Fruit fly (Drosophila melanogaster) whole organism, embryonic: ENCODE data around the gene CG32195.

Experiments used
- CG10979 ChIP-seq: fragments of 200-800 bp; sonication (Bioruptor generic); optimal IDR thresholded peaks from 2 replicates; lab custom pipeline; 2018; ENCODE audit warnings: missing biosample characterization, mild to moderate bottlenecking, missing genetic modification characterization, moderate library complexity
- CG11696 ChIP-seq: fragments of 200-800 bp; sonication (Bioruptor generic); IDR thresholded peaks from 2 replicates; pipeline ENCODE4 v1.3.6; 2022; ENCODE audit warnings: missing biosample characterization, missing genetic modification characterization
- CG13296 ChIP-seq: fragments of 200-800 bp; sonication (Bioruptor generic); optimal IDR thresholded peaks from 3 replicates; lab custom pipeline; 2018; ENCODE audit warnings: missing biosample characterization, mild to moderate bottlenecking, missing genetic modification characterization
- CG15073 ChIP-seq: fragments of 200-800 bp; sonication (Bioruptor generic); optimal IDR thresholded peaks from 2 replicates; lab custom pipeline; 2016; ENCODE audit warnings: missing biosample characterization, missing genetic modification characterization
- CG2712 ChIP-seq: fragments of 200-800 bp; optimal IDR thresholded peaks from 3 replicates; lab custom pipeline; 2019; ENCODE audit warnings: missing biosample characterization, mild to moderate bottlenecking, missing genetic modification characterization, moderate library complexity
- CG31441 ChIP-seq: fragments of 200-800 bp; sonication (Bioruptor generic); IDR thresholded peaks from 2 replicates; pipeline ENCODE4 v1.3.6; 2022; ENCODE audit warnings: missing biosample characterization, missing genetic modification characterization
- CG3838 ChIP-seq: fragments of 200-800 bp; sonication (Bioruptor generic); optimal IDR thresholded peaks from 3 replicates; lab custom pipeline; 2016; ENCODE audit warnings: missing biosample characterization, missing genetic modification characterization
- CG3847 ChIP-seq: fragments of 200-800 bp; sonication (Bioruptor generic); IDR thresholded peaks from 2 replicates; pipeline ENCODE4 v1.3.6; 2022; ENCODE audit warnings: missing biosample characterization, missing genetic modification characterization
- CG42726 ChIP-seq: fragments of 200-800 bp; sonication (Bioruptor generic); IDR thresholded peaks from 2 replicates; pipeline ENCODE4 v1.3.6; 2022; ENCODE audit warnings: missing biosample characterization, missing genetic modification characterization; ENCODE audit not compliant: partially characterized antibody
- CG4404 ChIP-seq: fragments of 200-800 bp; sonication (Bioruptor generic); IDR thresholded peaks from 2 replicates; pipeline ENCODE4 v1.3.6; 2022; ENCODE audit warnings: missing biosample characterization, missing genetic modification characterization
- CG4707 ChIP-seq: fragments of 200-800 bp; sonication (Bioruptor generic); optimal IDR thresholded peaks from 2 replicates; lab custom pipeline; 2018; ENCODE audit warnings: missing biosample characterization, mild to moderate bottlenecking, missing genetic modification characterization, moderate library complexity
- CG4854 ChIP-seq: fragments of 200-800 bp; sonication (Bioruptor generic); optimal IDR thresholded peaks from 2 replicates; lab custom pipeline; 2016; ENCODE audit warnings: missing biosample characterization, missing genetic modification characterization, inconsistent platforms
- CG6654 ChIP-seq: fragments of 200-800 bp; sonication (Bioruptor generic); optimal IDR thresholded peaks from 2 replicates; lab custom pipeline; 2017; ENCODE audit warnings: missing biosample characterization, mild to moderate bottlenecking, missing genetic modification characterization
- CG6683 ChIP-seq: fragments of 200-800 bp; sonication (Bioruptor generic); optimal IDR thresholded peaks from 2 replicates; lab custom pipeline; 2017; ENCODE audit warnings: missing biosample characterization, mild to moderate bottlenecking, missing genetic modification characterization, missing genetic modification reagents
- CG6689 ChIP-seq: fragments of 200-800 bp; sonication (Bioruptor generic); IDR thresholded peaks from 2 replicates; pipeline ENCODE4 v1.3.6; 2022; ENCODE audit warnings: missing biosample characterization, missing genetic modification characterization
- CG6854 ChIP-seq: fragments of 200-800 bp; sonication (Bioruptor generic); optimal IDR thresholded peaks from 3 replicates; lab custom pipeline; 2017; ENCODE audit warnings: missing biosample characterization, mild to moderate bottlenecking, missing genetic modification characterization
- CG7839 ChIP-seq: fragments of 200-800 bp; sonication (Bioruptor generic); optimal IDR thresholded peaks from 3 replicates; lab custom pipeline; 2018; ENCODE audit warnings: missing biosample characterization, mild to moderate bottlenecking, missing genetic modification characterization, moderate library complexity
- CG8924 ChIP-seq: fragments of 200-800 bp; optimal IDR thresholded peaks from 3 replicates; lab custom pipeline; 2019; ENCODE audit warnings: missing biosample characterization, mild to moderate bottlenecking, missing genetic modification characterization, moderate library complexity
- CHES-1-like ChIP-seq: fragments of 200-800 bp; sonication (Bioruptor generic); optimal IDR thresholded peaks from 2 replicates; lab custom pipeline; 2016; ENCODE audit warnings: missing biosample characterization, missing genetic modification characterization
- D ChIP-seq, 2 experiments: fragments of 200-800 bp in 1 of 2; fragments of >200 bp in 1 of 2; sonication (Bioruptor generic) in 1 of 2; optimal IDR thresholded peaks; 2 replicates in 1 of 2; 3 replicates in 1 of 2; lab custom pipeline; 2017; ENCODE audit warnings: mild to moderate bottlenecking in 1 of 2, missing biosample characterization in 1 of 2, missing genetic modification characterization in 1 of 2, missing genetic modification reagents in 1 of 2
- HLH3B ChIP-seq: fragments of 200-800 bp; sonication (Bioruptor generic); IDR thresholded peaks from 2 replicates; pipeline ENCODE4 v1.3.6; 2022; ENCODE audit warnings: missing biosample characterization, missing genetic modification characterization
- Hsf ChIP-seq: fragments of 200-800 bp; sonication (Bioruptor generic); optimal IDR thresholded peaks from 3 replicates; lab custom pipeline; 2016; ENCODE audit warnings: missing biosample characterization, missing genetic modification characterization
- Med ChIP-seq: fragments of 200-800 bp; sonication (Bioruptor generic); peaks from one replicate; lab custom pipeline; 2016; ENCODE audit warnings: missing biosample characterization, missing genetic modification characterization, mild to moderate bottlenecking, inconsistent platforms, moderate library complexity
- Oli ChIP-seq: fragments of 200-800 bp; sonication (Bioruptor generic); optimal IDR thresholded peaks from 2 replicates; lab custom pipeline; 2018; ENCODE audit warnings: missing biosample characterization, mild to moderate bottlenecking, missing genetic modification characterization, moderate library complexity
- Poxn ChIP-seq: fragments of 200-800 bp; sonication (Bioruptor generic); IDR thresholded peaks from 2 replicates; pipeline ENCODE4 v1.3.6; 2022; ENCODE audit warnings: missing biosample characterization, missing genetic modification characterization
- Rx ChIP-seq: fragments of 200-800 bp; sonication (Bioruptor generic); IDR thresholded peaks from 2 replicates; pipeline ENCODE4 v1.3.6; 2022; ENCODE audit warnings: missing biosample characterization, missing genetic modification characterization
- Sox102F ChIP-seq: fragments of 200-800 bp; sonication (Bioruptor generic); optimal IDR thresholded peaks from 2 replicates; lab custom pipeline; 2018; ENCODE audit warnings: missing biosample characterization, mild to moderate bottlenecking, missing genetic modification characterization, moderate library complexity
- Usf ChIP-seq: fragments of 200-800 bp; sonication (Bioruptor generic); optimal IDR thresholded peaks from 2 replicates; lab custom pipeline; 2017; ENCODE audit warnings: missing genotype, missing biosample characterization, missing genetic modification characterization
- al ChIP-seq: fragments of 200-800 bp; sonication (Bioruptor generic); IDR thresholded peaks from 2 replicates; pipeline ENCODE4 v1.3.6; 2022; ENCODE audit warnings: missing biosample characterization, missing genetic modification characterization
- br ChIP-seq: fragments of >200 bp; optimal IDR thresholded peaks from 2 replicates; lab custom pipeline; 2017
- cad ChIP-seq: fragments of >200 bp; optimal IDR thresholded peaks from 2 replicates; lab custom pipeline; 2017; ENCODE audit warnings: missing biosample characterization, missing genetic modification characterization
- cato ChIP-seq: fragments of 200-800 bp; sonication (Bioruptor generic); optimal IDR thresholded peaks from 2 replicates; lab custom pipeline; 2016; ENCODE audit warnings: missing biosample characterization, missing genetic modification characterization, borderline replicate concordance
- caup ChIP-seq: fragments of 200-800 bp; sonication (Bioruptor generic); optimal IDR thresholded peaks from 3 replicates; lab custom pipeline; 2017; ENCODE audit warnings: missing biosample characterization, mild to moderate bottlenecking, missing genetic modification characterization, moderate library complexity; ENCODE audit not compliant: severe bottlenecking
- chinmo ChIP-seq: fragments of 200-800 bp; sonication (Bioruptor generic); IDR thresholded peaks from 4 replicates; pipeline ENCODE4 v1.3.6; 2022; ENCODE audit warnings: missing biosample characterization, missing genetic modification characterization; ENCODE audit not compliant: partially characterized antibody
- ems ChIP-seq: fragments of 200-800 bp; sonication (Bioruptor generic); optimal IDR thresholded peaks from 3 replicates; lab custom pipeline; 2016; ENCODE audit warnings: missing biosample characterization, missing genetic modification characterization
- exex ChIP-seq: fragments of 200-800 bp; sonication (Bioruptor generic); optimal IDR thresholded peaks from 4 replicates; lab custom pipeline; 2018; ENCODE audit warnings: missing biosample characterization, mild to moderate bottlenecking, missing genetic modification characterization, moderate library complexity
- fu2 ChIP-seq: fragments of 200-800 bp; sonication (Bioruptor generic); optimal IDR thresholded peaks from 2 replicates; lab custom pipeline; 2016; ENCODE audit warnings: missing biosample characterization, missing genetic modification characterization
- hbn ChIP-seq: fragments of 200-800 bp; sonication (Bioruptor generic); IDR thresholded peaks from 2 replicates; pipeline ENCODE4 v1.3.6; 2022; ENCODE audit warnings: missing biosample characterization, missing genetic modification characterization; ENCODE audit not compliant: partially characterized antibody
- lmd ChIP-seq: fragments of 200-800 bp; sonication (Bioruptor generic); IDR thresholded peaks from 2 replicates; pipeline ENCODE4 v1.3.6; 2022; ENCODE audit warnings: missing biosample characterization, missing genetic modification characterization
- mld ChIP-seq: fragments of 200-800 bp; sonication (Bioruptor generic); IDR thresholded peaks from 3 replicates; pipeline ENCODE4 v1.3.6; 2022; ENCODE audit warnings: missing biosample characterization, missing genetic modification characterization; ENCODE audit not compliant: partially characterized antibody
- oc ChIP-seq: fragments of 200-800 bp; sonication (Bioruptor generic); optimal IDR thresholded peaks from 2 replicates; lab custom pipeline; 2018; ENCODE audit warnings: missing biosample characterization, mild to moderate bottlenecking, missing genetic modification characterization, moderate library complexity
- p53 ChIP-seq: fragments of 200-800 bp; sonication (Bioruptor generic); optimal IDR thresholded peaks from 2 replicates; lab custom pipeline; 2016; ENCODE audit warnings: missing biosample characterization, missing genetic modification characterization
- sima ChIP-seq: fragments of 200-800 bp; sonication (Bioruptor generic); optimal IDR thresholded peaks from 2 replicates; lab custom pipeline; 2016; ENCODE audit warnings: missing biosample characterization, missing genetic modification characterization
- slp2 ChIP-seq: fragments of 200-800 bp; sonication (Bioruptor generic); optimal IDR thresholded peaks from 2 replicates; lab custom pipeline; 2016; ENCODE audit warnings: missing biosample characterization, missing genetic modification characterization
- trem ChIP-seq: fragments of 200-800 bp; optimal IDR thresholded peaks from 3 replicates; lab custom pipeline; 2019; ENCODE audit warnings: missing biosample characterization, mild to moderate bottlenecking, missing genetic modification characterization, moderate library complexity
- unpg ChIP-seq: fragments of 200-800 bp; sonication (Bioruptor generic); optimal IDR thresholded peaks from 3 replicates; lab custom pipeline; 2018; ENCODE audit warnings: missing biosample characterization, mild to moderate bottlenecking, missing genetic modification characterization, moderate library complexity
- vnd ChIP-seq: fragments of 200-800 bp; sonication (Bioruptor generic); IDR thresholded peaks from 3 replicates; pipeline ENCODE4 v1.3.6; 2022; ENCODE audit warnings: missing biosample characterization, missing genetic modification characterization; ENCODE audit not compliant: partially characterized antibody
- wdn ChIP-seq: fragments of 200-800 bp; sonication (Bioruptor generic); IDR thresholded peaks from 2 replicates; pipeline ENCODE4 v1.3.6; 2022; ENCODE audit warnings: missing biosample characterization, missing genetic modification characterization
- zf30C ChIP-seq: fragments of 200-800 bp; sonication (Bioruptor generic); optimal IDR thresholded peaks from 3 replicates; lab custom pipeline; 2018; ENCODE audit warnings: missing biosample characterization, mild to moderate bottlenecking, missing genetic modification characterization
- zfh1 ChIP-seq: fragments of 200-800 bp; sonication (Bioruptor generic); IDR thresholded peaks from 3 replicates; pipeline ENCODE4 v1.3.6; 2022; ENCODE audit warnings: missing biosample characterization, missing genetic modification characterization

Gene CG32195

DNA sequence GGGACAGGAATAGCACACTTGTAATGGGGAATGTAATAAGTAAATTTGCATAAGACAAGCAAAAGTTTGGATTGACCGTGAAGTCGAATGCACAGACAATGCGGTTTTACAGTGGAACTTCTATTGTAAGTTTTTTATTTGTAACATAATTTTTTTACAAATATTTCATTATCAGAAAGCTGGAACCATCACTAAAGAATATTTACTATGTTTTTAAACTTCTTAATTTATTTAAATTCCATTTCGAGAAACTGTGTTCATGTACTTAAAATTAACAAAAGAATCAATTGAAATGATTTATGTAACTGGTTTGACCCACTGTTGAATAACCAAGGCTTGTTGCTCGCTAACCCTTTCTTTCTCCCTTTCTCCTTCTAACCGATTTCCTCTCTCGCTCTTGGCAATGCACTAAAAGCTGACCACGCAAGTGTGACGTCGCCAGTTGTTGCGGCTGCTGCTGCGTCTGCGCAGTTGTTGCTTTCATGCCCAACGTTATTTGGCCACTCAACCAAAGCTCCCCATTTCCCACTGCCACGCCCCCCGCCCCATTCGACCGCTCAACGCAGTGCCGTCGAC lies 11.2 kb upstream of the CG32195 start (continued):
- no peak for TF ChIP-seq caup
- no peak for TF ChIP-seq wdn
- TF ChIP-seq slp2 (GFP tag; lab: Kevin White, UChicago): no peak
- no peak for TF ChIP-seq CG6854
- TF ChIP-seq br: no peak
- TF ChIP-seq CG11696 (GFP tag; lab: Robert Waterston, UW): 0 out of 2 replicates have a peak, but pooled peaks have one; percentile 12
- TF ChIP-seq zf30C (GFP tag; lab: Kevin White, UChicago): no peak
- no peak for TF ChIP-seq Oli (tag; lab: Kevin White, UChicago)
- TF ChIP-seq CG4854 (GFP tag; lab: Kevin White, UChicago): no peak
- no peak for TF ChIP-seq Hsf
- no peak for TF ChIP-seq vnd (GFP tag; lab: Robert Waterston, UW)
- no peak for TF ChIP-seq CG7839
- no peak for TF ChIP-seq CG6683 (GFP tag; lab: Kevin White, UChicago)
- no peak for TF ChIP-seq Rx (GFP tag; lab: Robert Waterston, UW)
- peak; percentile 29 for TF ChIP-seq unpg (GFP tag; lab: Kevin White, UChicago)
- TF ChIP-seq CG15073 (GFP tag; lab: Kevin White, UChicago): no peak
- peak; percentile 1 for TF ChIP-seq CG2712 (tag; lab: Kevin White, UChicago)
- TF ChIP-seq CG3847: no peak
- peak; percentile 30; the same call in 1 of the 2 replicates for TF ChIP-seq CG6689
- TF ChIP-seq CG10979: peak; percentile 7
- TF ChIP-seq CHES-1-like (GFP tag; lab: Kevin White, UChicago): no peak
- TF ChIP-seq ems (GFP tag; lab: Kevin White, UChicago): no peak
- no peak for TF ChIP-seq al (GFP tag; lab: Robert Waterston, UW)
- no peak for TF ChIP-seq CG13296 (GFP tag; lab: Kevin White, UChicago)
- peak; percentile 34 for TF ChIP-seq oc (tag; lab: Kevin White, UChicago)
- TF ChIP-seq hbn (GFP tag; lab: Robert Waterston, UW): no peak
- TF ChIP-seq zfh1 (GFP tag; lab: Robert Waterston, UW): 0 out of 3 replicates have a peak, but pooled peaks have one; percentile 5
- TF ChIP-seq CG31441 (GFP tag; lab: Robert Waterston, UW): no peak; the same call in 1 of the 2 replicates
- TF ChIP-seq HLH3B: no peak
- no peak for TF ChIP-seq cato (GFP tag; lab: Kevin White, UChicago)
- TF ChIP-seq CG42726 (GFP tag; lab: Robert Waterston, UW): no peak
- TF ChIP-seq CG6654: no peak
- TF ChIP-seq Usf (GFP tag; lab: Kevin White, UChicago): no peak
- no peak for TF ChIP-seq exex (tag; lab: Kevin White, UChicago)
- TF ChIP-seq sima (GFP tag; lab: Kevin White, UChicago): no peak
- no peak for TF ChIP-seq trem (tag; lab: Kevin White, UChicago)
- TF ChIP-seq lmd (GFP tag; lab: Robert Waterston, UW): no peak
- TF ChIP-seq CG4404 (GFP tag; lab: Robert Waterston, UW): no peak
- TF ChIP-seq chinmo (GFP tag; lab: Robert Waterston, UW): 0 out of 4 replicates have a peak, but pooled peaks have one; percentile 27
- no peak for TF ChIP-seq CG8924 (tag; lab: Kevin White, UChicago)
- no peak for TF ChIP-seq D (optimal IDR thresholded peaks at IDR 0.05; lab: Kevin White, UChicago)
- no peak for TF ChIP-seq D (GFP tag; optimal IDR thresholded peaks at IDR 0.05; lab: Kevin White, UChicago)
- TF ChIP-seq fu2 (GFP tag; lab: Kevin White, UChicago): no peak
- no peak for TF ChIP-seq CG3838 (GFP tag; lab: Kevin White, UChicago)
- no peak for TF ChIP-seq mld (GFP tag; lab: Robert Waterston, UW)
- peak; percentile 41 for TF ChIP-seq Med (GFP tag; lab: Kevin White, UChicago)
- no peak for TF ChIP-seq Poxn (GFP tag; lab: Robert Waterston, UW)
- no peak for TF ChIP-seq CG4707 (GFP tag; lab: Kevin White, UChicago)
- TF ChIP-seq cad (GFP tag; lab: Kevin White, UChicago): no peak
- TF ChIP-seq p53 (GFP tag; lab: Kevin White, UChicago): no peak
- peak; percentile 44 for TF ChIP-seq Sox102F (GFP tag; lab: Kevin White, UChicago)
